Fruit fly (Drosophila melanogaster) whole organism, wandering third instar larva: Measurements from ENCODE around the gene cert.

Experiments
- CrebA ChIP-seq: fragments of 200-800 bp; sonication (Bioruptor generic); optimal IDR thresholded peaks from 2 replicates; lab custom pipeline; 2016; ENCODE audit warnings: missing biosample characterization, mild to moderate bottlenecking, missing genetic modification characterization, borderline replicate concordance
- brk ChIP-seq: fragments of 200-800 bp; sonication (Bioruptor generic); optimal IDR thresholded peaks from 2 replicates; lab custom pipeline; 2016; ENCODE audit warnings: missing biosample characterization, mild to moderate bottlenecking, missing genetic modification characterization
- foxo ChIP-seq, 2 experiments: fragments of 200-800 bp; sonication (Bioruptor generic); optimal IDR thresholded peaks; 2 replicates in 1 of 2; 3 replicates in 1 of 2; lab custom pipeline; 2016 to 2017; ENCODE audit warnings: missing biosample characterization in 2 of 2, missing genetic modification characterization in 2 of 2
- fru ChIP-seq: fragments of 200-800 bp; sonication (Bioruptor generic); optimal IDR thresholded peaks from 3 replicates; lab custom pipeline; 2016; ENCODE audit warnings: missing biosample characterization, mild to moderate bottlenecking, missing genetic modification characterization
- psq ChIP-seq: fragments of 200-800 bp; sonication (Bioruptor generic); optimal IDR thresholded peaks from 3 replicates; lab custom pipeline; 2017; ENCODE audit warnings: missing biosample characterization, mild to moderate bottlenecking, missing genetic modification characterization, moderate library complexity
- rgr ChIP-seq: fragments of 200-800 bp; sonication (Bioruptor generic); optimal IDR thresholded peaks from 3 replicates; lab custom pipeline; 2016; ENCODE audit warnings: missing biosample characterization, mild to moderate bottlenecking, missing genetic modification characterization
- tai ChIP-seq: sonication (Bioruptor generic); optimal IDR thresholded peaks from 2 replicates; lab custom pipeline; 2016; ENCODE audit warnings: missing biosample characterization, missing genetic modification characterization

DNA sequence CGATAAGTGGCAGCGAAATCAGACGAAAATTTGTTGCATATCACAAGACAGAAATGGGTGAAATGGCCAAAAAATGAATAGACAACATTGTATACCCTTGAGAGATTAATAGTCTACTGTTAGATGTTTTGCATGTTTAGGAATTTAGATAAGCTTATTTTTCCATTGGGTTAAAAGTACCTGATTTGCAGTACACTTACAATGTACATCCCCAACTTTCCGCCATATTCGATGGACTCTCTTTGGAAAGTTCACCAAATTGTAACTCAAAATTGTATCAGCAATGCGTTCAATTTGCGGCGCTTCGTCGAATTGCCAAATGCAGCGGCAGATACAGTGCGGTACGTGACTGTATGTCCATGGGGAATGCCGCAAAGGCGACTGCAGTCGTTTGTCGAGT, 44.7 kb upstream of the cert start:
- no peak for TF ChIP-seq foxo (GFP tag; optimal IDR thresholded peaks at IDR 0.05; lab: Kevin White, UChicago)
- no peak for TF ChIP-seq fru (GFP tag; lab: Kevin White, UChicago)
- TF ChIP-seq brk: no peak
- TF ChIP-seq CrebA (GFP tag; lab: Kevin White, UChicago): no peak
- no peak for TF ChIP-seq rgr (GFP tag; lab: Kevin White, UChicago)
- no peak for TF ChIP-seq psq (GFP tag; lab: Kevin White, UChicago)
- TF ChIP-seq tai (GFP tag; lab: Kevin White, UChicago): no peak
